Worm (Caenorhabditis elegans) whole organism, L4 larva: ENCODE results near the gene clec-187.

Experiments used
- F49E8.2 ChIP-seq: sonication (generic microtip); optimal IDR thresholded peaks from 2 replicates; lab custom pipeline; 2016; ENCODE audit warnings: missing compliant biosample characterization, mild to moderate bottlenecking, missing genetic modification characterization, borderline replicate concordance
- R02D3.7 ChIP-seq: fragments of 150-350 bp; sonication (generic microtip); optimal IDR thresholded peaks from 3 replicates; lab custom pipeline; 2014; ENCODE audit warnings: missing biosample characterization, missing genetic modification characterization
- aha-1 ChIP-seq: fragments of 150-350 bp; peaks from one replicate; lab custom pipeline; 2014; ENCODE audit warnings: missing biosample characterization, missing genetic modification characterization
- aly-2 ChIP-seq: sonication (generic microtip); optimal IDR thresholded peaks from 2 replicates; lab custom pipeline; 2018; ENCODE audit warnings: missing biosample characterization, missing genetic modification characterization
- fkh-10 ChIP-seq: fragments of 150-350 bp; optimal IDR thresholded peaks from 2 replicates; lab custom pipeline; 2014; ENCODE audit warnings: missing biosample characterization, missing genetic modification reagents, missing genetic modification characterization
- lin-39 ChIP-seq: fragments of 150-350 bp; optimal IDR thresholded peaks from 2 replicates; lab custom pipeline; 2014; ENCODE audit warnings: missing biosample characterization, missing genetic modification reagents, missing genetic modification characterization
- nhr-76 ChIP-seq: fragments of 150-350 bp; optimal IDR thresholded peaks from 2 replicates; lab custom pipeline; 2014; ENCODE audit warnings: missing biosample characterization, missing genetic modification characterization
- pha-4 ChIP-seq, 2 experiments: fragments of 150-350 bp in 1 of 2; fragments of 200-800 bp in 1 of 2; sonication (Bioruptor generic) in 1 of 2; IDR thresholded peaks in 1 of 2; optimal IDR thresholded peaks in 1 of 2; 2 replicates each; pipeline versions ENCODE4 v1.3.6 to Lab custom; 2014 to 2022; ENCODE audit warnings: missing genetic modification characterization in 2 of 2, missing genetic modification reagents in 2 of 2, missing biosample characterization in 1 of 2, missing compliant biosample characterization in 1 of 2
- skn-1 ChIP-seq: fragments of 150-350 bp; optimal IDR thresholded peaks from 2 replicates; lab custom pipeline; 2014; ENCODE audit warnings: missing biosample characterization, missing genetic modification characterization
- snpc-4 ChIP-seq: fragments of 150-350 bp; optimal IDR thresholded peaks from 2 replicates; lab custom pipeline; 2014; ENCODE audit warnings: missing biosample characterization, missing genetic modification characterization
- spr-1 ChIP-seq: sonication (generic microtip); optimal IDR thresholded peaks from 2 replicates; lab custom pipeline; 2016; ENCODE audit warnings: mild to moderate bottlenecking, missing genetic modification characterization, missing compliant biosample characterization
- unc-39 ChIP-seq: sonication (generic microtip); optimal IDR thresholded peaks from 2 replicates; lab custom pipeline; 2017; ENCODE audit warnings: missing biosample characterization, missing genetic modification characterization
- unc-62 ChIP-seq, 3 experiments: fragments of 150-350 bp in 1 of 3; sonication (generic microtip); optimal IDR thresholded peaks in 2 of 3; peaks in 1 of 3; 1 replicate in 1 of 3; 2 replicates in 2 of 3; lab custom pipeline; 2014 to 2017; ENCODE audit warnings: missing biosample characterization in 3 of 3, missing genetic modification characterization in 3 of 3, missing genetic modification reagents in 3 of 3, missing genotype in 1 of 3

- TF ChIP-seq unc-39 (tag; lab: Kevin White, UChicago) (no peak), lin-39 (tag; lab: Kevin White, UChicago) (no peak), aha-1 (tag; lab: Kevin White, UChicago) (no peak), nhr-76 (tag; lab: Kevin White, UChicago) (no peak), R02D3.7 (tag; lab: Kevin White, UChicago) (no peak), fkh-10 (no peak), snpc-4 (tag; lab: Kevin White, UChicago) (no peak), skn-1 (tag; lab: Kevin White, UChicago) (no peak), aly-2 (tag; lab: Kevin White, UChicago) (no peak), unc-62 (GFP tag; optimal IDR thresholded peaks at IDR 0.05 in 1 of 2; lab: Kevin White, UChicago) (peak in 1 of 2 experiments; percentile 22), unc-62 (tag; optimal IDR thresholded peaks at IDR 0.05; lab: Kevin White, UChicago) (no peak), spr-1 (tag; lab: Kevin White, UChicago) (no peak), pha-4 (GFP tag; IDR thresholded peaks at IDR 0.05; lab: Robert Waterston, UW) (no peak), pha-4 (tag; optimal IDR thresholded peaks at IDR 0.05; lab: Kevin White, UChicago) (no peak), F49E8.2 (tag; lab: Kevin White, UChicago) (no peak)
These were observed 49.3 kb upstream of the clec-187 start for ce11 chrIV:12920553-12920952.
